Fruit fly (Drosophila melanogaster): ENCODE results near the gene Spn28Dc.

The Spn28Dc gene

DNA sequence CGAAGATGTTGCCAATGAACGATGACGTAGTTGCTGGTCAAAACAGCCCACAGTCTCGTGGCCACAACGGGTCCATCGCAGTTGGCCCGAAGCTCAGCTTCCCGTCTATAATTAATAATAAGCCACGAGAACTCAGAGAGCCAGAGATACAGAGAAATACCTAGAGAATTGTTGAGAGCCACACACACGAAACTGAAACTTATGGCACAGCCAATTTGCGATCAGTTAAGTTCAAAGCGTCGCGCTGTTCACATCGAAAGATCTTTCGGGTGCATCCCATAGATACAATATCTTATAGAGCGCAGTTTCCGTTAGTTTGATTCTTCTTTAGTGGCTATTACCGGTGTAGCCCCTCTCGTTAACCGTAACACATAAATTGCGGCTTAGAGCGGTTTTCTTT is 5.5 kb upstream of the Spn28Dc start:
- no peak for TF ChIP-seq usp (GFP tag; optimal IDR thresholded peaks at IDR 0.05)
- no peak for TF ChIP-seq pan (optimal IDR thresholded peaks at IDR 0.05)

DNA sequence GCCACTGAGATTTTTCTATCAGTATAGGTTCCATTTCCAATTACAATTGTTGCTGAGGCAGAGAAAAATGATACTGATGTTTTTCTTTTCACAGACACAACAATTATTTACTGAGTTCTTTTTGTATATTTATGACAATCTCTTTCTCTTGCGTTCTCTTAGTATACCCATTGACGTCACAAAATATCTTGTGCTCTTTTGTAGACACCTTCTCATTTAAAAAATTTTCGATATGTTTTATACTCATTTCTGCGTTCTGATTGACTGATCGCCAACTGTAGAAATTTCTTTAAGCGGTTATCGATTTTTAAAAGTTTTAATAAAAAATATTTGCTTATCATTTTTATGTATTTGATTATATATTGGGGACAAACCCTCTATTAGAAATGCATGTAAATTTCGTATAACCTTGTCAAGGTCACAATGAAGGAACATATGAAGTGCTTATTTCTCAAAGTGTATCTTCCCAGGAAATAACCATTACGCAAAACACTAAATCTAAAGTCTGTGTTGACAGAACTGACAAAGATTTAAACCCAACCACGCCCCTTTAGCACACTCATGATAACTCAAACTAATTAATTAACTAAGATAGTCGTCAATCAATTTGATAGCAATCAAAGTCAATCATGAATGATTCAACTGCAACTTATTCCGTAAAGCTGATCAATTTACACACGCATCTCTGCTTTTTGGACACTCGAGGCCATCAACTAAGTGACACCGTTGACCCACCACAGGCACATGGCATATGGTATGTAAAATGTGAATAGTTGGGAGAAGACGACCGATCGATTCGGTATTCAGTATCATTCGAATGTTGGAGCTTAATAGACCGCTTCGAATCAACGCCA is 3.8 kb upstream of the Spn28Dc start, which contains the start of the genes Glyat and Tg:
TSS of gene Glyat (minus strand) at position 51 of the 854 bp plus-strand sequence.
TSS of gene Tg (plus strand) at position 804 of the 854 bp plus-strand sequence.
- TF ChIP-seq pan (optimal IDR thresholded peaks at IDR 0.05) (no peak), EcR (GFP tag; optimal IDR thresholded peaks at IDR 0.05) (no peak), usp (GFP tag; optimal IDR thresholded peaks at IDR 0.05) (no peak), Dll (optimal IDR thresholded peaks at IDR 0.05) (no peak), psq (optimal IDR thresholded peaks at IDR 0.05) (no peak), CG8478 (optimal IDR thresholded peaks at IDR 0.05) (no peak)

- no peak for TF ChIP-seq usp (GFP tag; optimal IDR thresholded peaks at IDR 0.05)
- TF ChIP-seq CG8478 (optimal IDR thresholded peaks at IDR 0.05), result no peak
- TF ChIP-seq EcR (GFP tag; optimal IDR thresholded peaks at IDR 0.05), result no peak
- no peak for TF ChIP-seq Dll (optimal IDR thresholded peaks at IDR 0.05)
- no peak for TF ChIP-seq pan (optimal IDR thresholded peaks at IDR 0.05)
- no peak for TF ChIP-seq psq (optimal IDR thresholded peaks at IDR 0.05)
Observed at dm6 chr2L:8009283-8010211, 2.5 kb upstream of the Spn28Dc start, which contains the start of gene CG12560. TSS of gene CG12560 (minus strand) at chr2L:8009477.

DNA sequence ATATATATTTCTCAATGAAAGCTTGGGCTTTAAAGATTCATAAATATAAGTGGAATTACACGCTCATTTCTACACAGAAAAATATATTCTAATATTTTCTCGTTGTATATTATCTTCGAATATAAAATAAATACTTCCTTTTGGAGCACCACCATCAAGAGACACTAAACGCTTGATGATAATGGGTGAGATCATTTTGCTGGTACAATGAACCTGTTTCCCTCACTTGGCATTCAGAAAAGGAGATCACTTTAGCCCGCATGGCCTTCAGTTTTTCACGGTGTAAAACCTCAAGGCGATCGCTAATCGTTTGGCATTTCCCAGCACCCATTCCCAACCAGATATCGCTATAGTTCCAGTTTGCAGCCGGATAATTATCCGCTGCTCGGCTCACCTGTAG is 972 bp downstream of the Spn28Dc start:
- no peak for TF ChIP-seq pan (optimal IDR thresholded peaks at IDR 0.05)
- TF ChIP-seq CG8478 (optimal IDR thresholded peaks at IDR 0.05), result no peak
- no peak for TF ChIP-seq Dll (optimal IDR thresholded peaks at IDR 0.05)
- no peak for TF ChIP-seq usp (GFP tag; optimal IDR thresholded peaks at IDR 0.05)

dm6 chr2L:8004072-8004471 is 2.9 kb downstream of the Spn28Dc start, which contains the start of gene Wwox:
TSS of gene Wwox (minus strand) at chr2L:8004286.
- TF ChIP-seq Dll (optimal IDR thresholded peaks at IDR 0.05) (no peak), EcR (GFP tag; optimal IDR thresholded peaks at IDR 0.05) (no peak), usp (GFP tag; optimal IDR thresholded peaks at IDR 0.05) (no peak), pan (optimal IDR thresholded peaks at IDR 0.05) (no peak), CG8478 (optimal IDR thresholded peaks at IDR 0.05) (no peak), psq (optimal IDR thresholded peaks at IDR 0.05) (no peak)

DNA sequence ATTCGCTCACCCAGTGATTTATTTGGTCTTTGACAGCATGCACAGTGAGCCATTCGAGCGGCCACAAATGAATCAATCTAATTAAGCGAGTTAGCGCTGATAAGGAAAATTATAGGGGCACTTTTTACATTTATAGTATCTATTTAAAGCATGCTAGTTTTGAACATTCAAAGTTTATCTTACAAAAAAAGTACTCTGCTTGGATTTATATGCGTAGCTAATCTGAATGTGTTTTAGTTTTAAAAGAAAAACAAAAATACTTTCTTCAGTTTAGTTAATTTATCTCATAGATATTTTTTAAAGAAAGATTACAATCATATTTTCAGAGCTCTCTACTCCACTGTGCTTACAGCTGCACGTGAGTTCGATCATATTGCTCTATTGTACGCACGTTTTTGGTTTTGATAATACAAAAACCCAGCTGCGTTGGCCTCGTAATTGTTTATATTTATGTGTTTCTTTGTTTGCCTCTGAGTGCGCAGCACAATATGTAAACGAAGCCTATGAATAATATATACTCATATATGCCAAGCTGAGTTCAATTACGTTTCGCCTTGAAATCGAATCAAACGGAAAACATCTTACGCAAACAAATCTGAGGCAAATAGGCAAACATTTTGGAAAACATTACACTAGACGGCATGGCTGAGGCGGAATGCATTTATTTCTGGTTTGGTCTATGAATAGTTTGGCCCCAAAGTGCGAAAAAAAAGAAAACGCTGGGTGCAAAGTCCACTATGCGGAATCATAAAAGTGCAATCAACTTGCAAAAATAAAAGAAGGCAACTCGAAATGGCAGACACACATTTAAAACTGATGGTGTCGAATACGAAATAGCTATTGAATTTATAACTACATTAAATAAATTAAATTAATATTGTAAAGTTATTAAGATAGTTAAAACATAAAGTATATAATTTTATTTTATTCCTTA is 5.0 kb downstream of the Spn28Dc start:
- TF ChIP-seq pan (optimal IDR thresholded peaks at IDR 0.05) (peak; percentile 41), CG8478 (optimal IDR thresholded peaks at IDR 0.05) (no peak), EcR (GFP tag; optimal IDR thresholded peaks at IDR 0.05) (peak in 1 of 2 experiments; percentile 13), Dll (optimal IDR thresholded peaks at IDR 0.05) (no peak), usp (GFP tag; optimal IDR thresholded peaks at IDR 0.05) (no peak), psq (optimal IDR thresholded peaks at IDR 0.05) (no peak)

DNA sequence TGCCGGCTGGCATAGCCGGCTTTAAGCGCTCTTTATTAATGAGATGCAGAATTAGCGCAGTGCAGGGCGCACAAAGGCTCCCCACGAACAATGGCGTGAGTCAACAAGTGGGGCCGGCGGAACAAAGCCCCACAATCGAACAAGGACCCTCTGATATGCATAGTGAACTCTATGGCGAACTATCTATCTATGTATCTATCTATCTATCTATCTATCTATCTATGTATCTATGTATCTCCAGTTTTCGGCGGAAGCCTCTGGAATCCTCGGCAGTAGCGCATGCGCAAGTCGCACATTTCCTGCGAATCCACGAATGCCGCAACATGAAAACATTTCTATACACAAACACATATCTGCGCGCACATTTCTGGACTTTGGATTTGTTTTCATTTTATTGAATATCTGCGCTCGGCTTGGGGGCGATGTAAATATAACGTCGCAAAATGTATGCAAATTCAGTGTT is 6.4 kb downstream of the Spn28Dc start:
- TF ChIP-seq Dll (optimal IDR thresholded peaks at IDR 0.05), result no peak
- no peak for TF ChIP-seq pan (optimal IDR thresholded peaks at IDR 0.05)
- no peak for TF ChIP-seq EcR (GFP tag; optimal IDR thresholded peaks at IDR 0.05)
- TF ChIP-seq psq (optimal IDR thresholded peaks at IDR 0.05), result no peak
- TF ChIP-seq CG8478 (optimal IDR thresholded peaks at IDR 0.05), result no peak
- TF ChIP-seq usp (GFP tag; optimal IDR thresholded peaks at IDR 0.05), result no peak

DNA sequence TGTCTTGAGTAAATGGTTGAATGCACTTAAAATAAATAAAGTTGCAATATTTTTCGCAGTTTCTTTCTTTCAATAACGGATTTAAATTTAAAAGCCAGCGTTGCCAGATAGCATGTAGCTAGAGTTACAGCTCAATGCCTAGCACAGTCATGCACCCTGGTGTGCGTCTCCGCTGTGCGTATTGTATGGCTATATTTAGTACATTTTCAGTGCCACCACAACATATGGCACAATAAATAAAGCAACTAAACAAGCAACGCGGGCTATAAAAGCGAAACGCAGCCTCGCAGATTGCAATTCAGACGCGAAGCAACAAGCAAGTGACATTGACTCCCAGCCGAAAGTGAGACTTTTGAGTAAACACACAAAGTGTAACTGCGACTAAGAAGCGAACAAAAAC is 8.4 kb downstream of the Spn28Dc start, which contains the start of gene Sirup:
TSS of gene Sirup (plus strand) at position 215 of the 400 bp plus-strand sequence.
- no peak for TF ChIP-seq EcR (GFP tag; optimal IDR thresholded peaks at IDR 0.05)
- no peak for TF ChIP-seq psq (optimal IDR thresholded peaks at IDR 0.05)
- TF ChIP-seq usp (GFP tag; optimal IDR thresholded peaks at IDR 0.05), result no peak
- no peak for TF ChIP-seq pan (optimal IDR thresholded peaks at IDR 0.05)

DNA sequence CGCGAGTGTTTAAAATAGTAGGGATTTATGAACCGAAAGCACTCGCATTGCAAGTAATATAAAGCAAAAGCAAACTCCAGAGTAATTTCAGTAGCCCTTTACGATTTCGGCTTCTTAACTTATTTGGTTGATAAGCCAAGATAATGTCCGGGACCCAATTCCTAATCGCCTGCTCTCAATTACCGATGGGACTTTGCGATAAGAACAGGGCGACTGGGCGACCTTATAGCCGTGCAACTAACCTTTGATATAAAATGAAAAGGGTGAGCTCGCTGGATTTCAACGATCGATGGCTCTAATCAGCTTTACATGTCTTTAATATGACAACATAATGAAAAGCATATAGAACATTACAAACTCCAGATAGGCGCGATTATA is 8.9 kb downstream of the Spn28Dc start, which contains the start of gene CG7227:
TSS of gene CG7227 (minus strand) at position 72 of the 378 bp plus-strand sequence.
- TF ChIP-seq Dll (optimal IDR thresholded peaks at IDR 0.05) (no peak), CG8478 (optimal IDR thresholded peaks at IDR 0.05) (no peak), usp (GFP tag; optimal IDR thresholded peaks at IDR 0.05) (no peak)

dm6 chr2L:7997290-7998079 is 9.5 kb downstream of the Spn28Dc start:
- no peak for TF ChIP-seq EcR (GFP tag; optimal IDR thresholded peaks at IDR 0.05)
- TF ChIP-seq Dll (optimal IDR thresholded peaks at IDR 0.05), result no peak
- no peak for TF ChIP-seq psq (optimal IDR thresholded peaks at IDR 0.05)
- TF ChIP-seq usp (GFP tag; optimal IDR thresholded peaks at IDR 0.05), result no peak
- TF ChIP-seq CG8478 (optimal IDR thresholded peaks at IDR 0.05), result no peak
- TF ChIP-seq pan (optimal IDR thresholded peaks at IDR 0.05), result no peak

All from whole organism.